Worm (Caenorhabditis elegans) whole organism, L2 larva: ENCODE results near the gene lips-8.

Experiments used
- F13H6.1 ChIP-seq: sonication (generic microtip); optimal IDR thresholded peaks from 2 replicates; lab custom pipeline; 2016; ENCODE audit warnings: missing genetic modification characterization, missing compliant biosample characterization
- R02D3.7 ChIP-seq: fragments of 150-350 bp; optimal IDR thresholded peaks from 2 replicates; lab custom pipeline; 2014; ENCODE audit warnings: missing biosample characterization, missing genetic modification characterization
- alr-1 ChIP-seq: fragments of 150-350 bp; optimal IDR thresholded peaks from 2 replicates; lab custom pipeline; 2014; ENCODE audit warnings: missing biosample characterization, missing genetic modification characterization
- ama-1 ChIP-seq: fragments of 150-350 bp; optimal IDR thresholded peaks from 2 replicates; lab custom pipeline; 2018; ENCODE audit warnings: inconsistent platforms
- blmp-1 ChIP-seq: sonication (generic microtip); optimal IDR thresholded peaks from 2 replicates; lab custom pipeline; 2017; ENCODE audit warnings: missing genetic modification characterization, mild to moderate bottlenecking, missing compliant biosample characterization, antibody characterized with exemption, moderate library complexity; ENCODE audit not compliant: insufficient read depth
- ceh-16 ChIP-seq: fragments of 150-350 bp; optimal IDR thresholded peaks from 2 replicates; lab custom pipeline; 2014; ENCODE audit warnings: missing biosample characterization, missing genetic modification characterization
- ceh-82 ChIP-seq: fragments of 150-350 bp; optimal IDR thresholded peaks from 2 replicates; lab custom pipeline; 2014; ENCODE audit warnings: missing biosample characterization, missing genetic modification characterization
- crh-2 ChIP-seq: sonication (generic microtip); optimal IDR thresholded peaks from 2 replicates; lab custom pipeline; 2017; ENCODE audit warnings: missing biosample characterization, missing genetic modification characterization
- gmeb-1 ChIP-seq: fragments of 150-350 bp; optimal IDR thresholded peaks from 2 replicates; lab custom pipeline; 2014; ENCODE audit warnings: missing biosample characterization, missing genetic modification characterization
- lin-13 ChIP-seq: fragments of 150-350 bp; optimal IDR thresholded peaks from 2 replicates; lab custom pipeline; 2014; ENCODE audit warnings: missing biosample characterization, missing genetic modification reagents, missing genetic modification characterization
- lin-39 ChIP-seq: fragments of 150-350 bp; optimal IDR thresholded peaks from 2 replicates; lab custom pipeline; 2014; ENCODE audit warnings: missing biosample characterization, missing genetic modification reagents, missing genetic modification characterization
- lsy-2 ChIP-seq, 2 experiments: fragments of 150-350 bp in 1 of 2; sonication (generic microtip) in 1 of 2; optimal IDR thresholded peaks; 2 replicates each; lab custom pipeline; 2014 to 2017; ENCODE audit warnings: missing biosample characterization in 2 of 2, missing genetic modification characterization in 2 of 2
- mab-5 ChIP-seq: fragments of 150-350 bp; optimal IDR thresholded peaks from 2 replicates; lab custom pipeline; 2014; ENCODE audit warnings: missing biosample characterization, missing genetic modification characterization
- mdl-1 ChIP-seq, 2 experiments: fragments of 150-350 bp in 1 of 2; sonication (generic microtip) in 1 of 2; optimal IDR thresholded peaks; 2 replicates each; lab custom pipeline; 2017; ENCODE audit warnings: missing biosample characterization in 2 of 2, missing genetic modification characterization in 2 of 2
- nhr-10 ChIP-seq: sonication (generic microtip); optimal IDR thresholded peaks from 2 replicates; lab custom pipeline; 2017; ENCODE audit warnings: missing biosample characterization, missing genetic modification characterization
- nhr-11 ChIP-seq: fragments of 150-350 bp; optimal IDR thresholded peaks from 2 replicates; lab custom pipeline; 2014; ENCODE audit warnings: missing biosample characterization, missing genetic modification characterization
- nhr-12 ChIP-seq: fragments of 150-350 bp; optimal IDR thresholded peaks from 2 replicates; lab custom pipeline; 2014; ENCODE audit warnings: missing biosample characterization, missing genetic modification characterization
- nhr-21 ChIP-seq: fragments of 150-350 bp; optimal IDR thresholded peaks from 2 replicates; lab custom pipeline; 2014; ENCODE audit warnings: missing biosample characterization, missing genetic modification characterization
- nhr-23 ChIP-seq: fragments of 150-350 bp; optimal IDR thresholded peaks from 2 replicates; lab custom pipeline; 2014; ENCODE audit warnings: missing biosample characterization, missing genetic modification reagents, missing genetic modification characterization
- nhr-237 ChIP-seq: fragments of 150-350 bp; optimal IDR thresholded peaks from 2 replicates; lab custom pipeline; 2014; ENCODE audit warnings: missing biosample characterization, missing genetic modification characterization
- nhr-25 ChIP-seq: fragments of 150-350 bp; sonication (generic microtip); optimal IDR thresholded peaks from 3 replicates; lab custom pipeline; 2014; ENCODE audit warnings: missing biosample characterization, missing genetic modification characterization
- nhr-77 ChIP-seq: fragments of 150-350 bp; optimal IDR thresholded peaks from 2 replicates; lab custom pipeline; 2014; ENCODE audit warnings: missing biosample characterization, missing genetic modification characterization
- peb-1 ChIP-seq: fragments of 150-350 bp; optimal IDR thresholded peaks from 2 replicates; lab custom pipeline; 2014; ENCODE audit warnings: missing biosample characterization, missing genetic modification characterization
- sem-4 ChIP-seq: fragments of 150-350 bp; optimal IDR thresholded peaks from 2 replicates; lab custom pipeline; 2014; ENCODE audit warnings: missing biosample characterization, missing genetic modification reagents, missing genetic modification characterization
- skn-1 ChIP-seq: sonication (generic microtip); optimal IDR thresholded peaks from 2 replicates; lab custom pipeline; 2017; ENCODE audit warnings: missing biosample characterization, missing genetic modification characterization
- sma-3 ChIP-seq: sonication (generic microtip); optimal IDR thresholded peaks from 2 replicates; lab custom pipeline; 2016; ENCODE audit warnings: missing genetic modification reagents, missing genetic modification characterization, missing compliant biosample characterization
- sma-9 ChIP-seq, 2 experiments: fragments of 150-350 bp in 1 of 2; sonication (generic microtip) in 1 of 2; optimal IDR thresholded peaks; 2 replicates each; lab custom pipeline; 2014 to 2016; ENCODE audit warnings: missing genetic modification characterization in 2 of 2, mild to moderate bottlenecking in 1 of 2, missing biosample characterization in 1 of 2, missing compliant biosample characterization in 1 of 2, missing genetic modification reagents in 1 of 2, moderate library complexity in 1 of 2
- snpc-4 ChIP-seq: fragments of 150-350 bp; optimal IDR thresholded peaks from 2 replicates; lab custom pipeline; 2014; ENCODE audit warnings: missing biosample characterization, missing genetic modification characterization
- unc-39 ChIP-seq: fragments of 150-350 bp; optimal IDR thresholded peaks from 2 replicates; lab custom pipeline; 2014; ENCODE audit warnings: missing biosample characterization, missing genetic modification characterization
- unc-62 ChIP-seq: fragments of 150-350 bp; optimal IDR thresholded peaks from 2 replicates; lab custom pipeline; 2014; ENCODE audit warnings: missing biosample characterization, missing genetic modification reagents, missing genetic modification characterization
- zag-1 ChIP-seq: fragments of 150-350 bp; optimal IDR thresholded peaks from 2 replicates; lab custom pipeline; 2014; ENCODE audit warnings: missing biosample characterization, missing genetic modification characterization
- ztf-11 ChIP-seq: sonication (generic microtip); optimal IDR thresholded peaks from 2 replicates; lab custom pipeline; 2017; ENCODE audit warnings: missing biosample characterization, missing genetic modification characterization
- ztf-4 ChIP-seq: fragments of 150-350 bp; optimal IDR thresholded peaks from 2 replicates; lab custom pipeline; 2014; ENCODE audit warnings: missing biosample characterization, missing genetic modification characterization

Gene lips-8

ce11 chrX:14920880-14921279 is 22.6 kb downstream of the lips-8 start:
- no peak for TF ChIP-seq blmp-1 (tag; lab: Kevin White, UChicago)

- TF ChIP-seq sem-4 (tag; lab: Kevin White, UChicago) (no peak), nhr-12 (tag; lab: Kevin White, UChicago) (no peak), ztf-4 (tag; lab: Kevin White, UChicago) (no peak), nhr-21 (no peak), crh-2 (tag; lab: Kevin White, UChicago) (no peak), nhr-10 (no peak), snpc-4 (tag; lab: Kevin White, UChicago) (no peak)
Observed at ce11 chrX:14922758-14923157, 24.5 kb downstream of the lips-8 start.

ce11 chrX:14928854-14929253 is 30.5 kb downstream of the lips-8 start, which contains the start of gene ntr-2:
TSS of gene ntr-2 (minus strand) at chrX:14928954.
- TF ChIP-seq nhr-23 (tag; lab: Kevin White, UChicago): no peak
- TF ChIP-seq skn-1 (tag; lab: Kevin White, UChicago): no peak
- no peak for TF ChIP-seq sma-9 (GFP tag; optimal IDR thresholded peaks at IDR 0.05; lab: Kevin White, UChicago)
- TF ChIP-seq sma-9 (tag; optimal IDR thresholded peaks at IDR 0.05; lab: Kevin White, UChicago): no peak
- TF ChIP-seq unc-62: no peak
- no peak for TF ChIP-seq nhr-11 (tag; lab: Kevin White, UChicago)
- no peak for TF ChIP-seq nhr-25 (tag; lab: Kevin White, UChicago)
- no peak for TF ChIP-seq F13H6.1 (tag; lab: Kevin White, UChicago)
- TF ChIP-seq sma-3: no peak
- TF ChIP-seq zag-1 (tag; lab: Kevin White, UChicago): no peak
- no peak for TF ChIP-seq mab-5 (tag; lab: Kevin White, UChicago)
- TF ChIP-seq lin-13 (GFP tag; lab: Kevin White, UChicago): no peak
- TF ChIP-seq mdl-1 (tag; optimal IDR thresholded peaks at IDR 0.05; lab: Kevin White, UChicago): no peak
- no peak for TF ChIP-seq lsy-2 (tag; optimal IDR thresholded peaks at IDR 0.05; lab: Kevin White, UChicago)
- no peak for TF ChIP-seq nhr-237 (tag; lab: Kevin White, UChicago)
- no peak for TF ChIP-seq gmeb-1 (tag; lab: Kevin White, UChicago)
- no peak for TF ChIP-seq ama-1
- TF ChIP-seq ztf-4 (tag; lab: Kevin White, UChicago): no peak
- TF ChIP-seq nhr-77: no peak
- TF ChIP-seq blmp-1 (tag; lab: Kevin White, UChicago): no peak
- TF ChIP-seq ztf-11: no peak
- TF ChIP-seq, all 48 proteins: peak for 0

ce11 chrX:14929512-14929911 is 31.2 kb downstream of the lips-8 start:
- TF ChIP-seq nhr-237 (tag; lab: Kevin White, UChicago): no peak
- no peak for TF ChIP-seq peb-1 (tag; lab: Kevin White, UChicago)
- TF ChIP-seq R02D3.7 (tag; lab: Kevin White, UChicago): no peak
- no peak for TF ChIP-seq sem-4 (tag; lab: Kevin White, UChicago)
- no peak for TF ChIP-seq lsy-2 (tag; optimal IDR thresholded peaks at IDR 0.05; lab: Kevin White, UChicago)

- TF ChIP-seq R02D3.7 (tag; lab: Kevin White, UChicago) (no peak), ceh-82 (tag; lab: Kevin White, UChicago) (no peak), ceh-16 (tag; lab: Kevin White, UChicago) (no peak), sem-4 (tag; lab: Kevin White, UChicago) (no peak), ztf-4 (tag; lab: Kevin White, UChicago) (no peak), unc-39 (tag; lab: Kevin White, UChicago) (no peak), lin-39 (tag; lab: Kevin White, UChicago) (no peak)
Observed at ce11 chrX:14931443-14931842, 33.1 kb downstream of the lips-8 start.

- no peak for TF ChIP-seq ceh-16 (tag; lab: Kevin White, UChicago)
- TF ChIP-seq snpc-4 (tag; lab: Kevin White, UChicago): peak; percentile 87
- no peak for TF ChIP-seq nhr-25 (tag; lab: Kevin White, UChicago)
- TF ChIP-seq mab-5 (tag; lab: Kevin White, UChicago): no peak
- no peak for TF ChIP-seq sma-3
- no peak for TF ChIP-seq alr-1 (tag; lab: Kevin White, UChicago)
- TF ChIP-seq unc-39 (tag; lab: Kevin White, UChicago): no peak
Observed at ce11 chrX:14938188-14938587, 39.9 kb downstream of the lips-8 start.
